Worm (Caenorhabditis elegans): ENCODE results near the gene srz-42.

ce11 chrIV:14091242-14091641, 37.9 kb upstream of the srz-42 start, which contains the start of gene noah-2:
- no peak for TF ChIP-seq flt-1 (GFP tag; IDR thresholded peaks at IDR 0.05)
- TF ChIP-seq ztf-23 (GFP tag; IDR thresholded peaks at IDR 0.05): no peak
- no peak for TF ChIP-seq med-1 (GFP tag; optimal IDR thresholded peaks at IDR 0.05; ENCODE audit: insufficient read depth)
- no peak for TF ChIP-seq tab-1 (GFP tag; IDR thresholded peaks at IDR 0.05)
- no peak for TF ChIP-seq ztf-29 (GFP tag; IDR thresholded peaks at IDR 0.05)
- no peak for TF ChIP-seq ref-1 (GFP tag; conservative IDR thresholded peaks at IDR 0.05)
- TF ChIP-seq cog-1 (tag; optimal IDR thresholded peaks at IDR 0.05): no peak
- TF ChIP-seq klf-2 (GFP tag; conservative IDR thresholded peaks at IDR 0.05): no peak
